Worm (Caenorhabditis elegans): ENCODE measurements around the gene let-60.

Gene let-60

DNA sequence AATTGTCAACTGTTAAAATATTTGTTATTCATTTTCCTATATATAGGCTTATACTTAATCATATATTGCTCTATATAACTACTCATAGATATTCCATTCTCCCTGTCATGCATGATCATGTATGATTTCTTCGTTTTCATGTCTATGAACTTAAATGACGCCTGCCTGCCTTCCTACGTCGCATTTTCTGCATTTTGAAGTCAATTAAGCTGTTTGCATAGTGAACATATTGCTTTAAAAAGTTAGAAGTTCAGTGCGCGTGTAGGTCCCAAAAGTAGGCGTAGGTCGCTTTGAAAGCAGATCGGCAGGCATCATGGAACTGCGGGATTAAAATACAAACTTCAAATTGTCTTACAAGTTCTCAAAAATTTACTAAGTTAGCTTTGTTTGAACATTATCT, 46.2 kb downstream of the let-60 start:
- TF ChIP-seq skn-1 (tag; optimal IDR thresholded peaks at IDR 0.05) (no peak), nhr-23 (tag; optimal IDR thresholded peaks at IDR 0.05) (no peak), ztf-11 (tag; optimal IDR thresholded peaks at IDR 0.05) (no peak), ceh-82 (tag; optimal IDR thresholded peaks at IDR 0.05) (no peak), ama-1 (optimal IDR thresholded peaks at IDR 0.05) (peak; percentile 14), nhr-77 (tag; optimal IDR thresholded peaks at IDR 0.05) (no peak)

DNA sequence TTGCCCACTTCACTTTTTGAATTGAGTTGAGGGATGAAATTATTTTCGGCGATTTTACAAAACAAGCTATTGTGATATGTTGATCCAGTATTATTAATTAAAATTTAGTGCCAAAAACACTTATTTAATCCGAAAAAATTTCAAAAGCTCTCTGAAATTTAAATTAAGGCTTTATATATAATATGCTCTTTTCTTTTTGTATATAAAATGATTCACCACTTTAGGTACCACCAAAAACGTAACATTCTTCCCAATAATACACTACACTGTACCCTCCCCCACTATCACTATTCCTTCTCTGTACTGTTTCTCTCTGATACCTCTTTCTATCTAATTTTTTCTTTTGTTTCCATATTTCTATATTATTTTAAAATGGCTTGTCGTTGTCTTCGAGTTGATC, 47.1 kb downstream of the let-60 start, which contains the start of gene prx-2:
Gene prx-2 (plus strand): TSS at position 301 of the 400 bp plus-strand sequence.
- TF ChIP-seq nhr-23 (tag; optimal IDR thresholded peaks at IDR 0.05) (no peak), snpc-4 (tag; optimal IDR thresholded peaks at IDR 0.05) (no peak), nfya-1 (tag; optimal IDR thresholded peaks at IDR 0.05; ENCODE audit: insufficient read depth) (no peak), R02D3.7 (tag; optimal IDR thresholded peaks at IDR 0.05) (no peak), nhr-67 (tag; optimal IDR thresholded peaks at IDR 0.05) (no peak), fkh-2 (tag; optimal IDR thresholded peaks at IDR 0.05) (no peak), lin-15B (tag; optimal IDR thresholded peaks at IDR 0.05) (no peak)

DNA sequence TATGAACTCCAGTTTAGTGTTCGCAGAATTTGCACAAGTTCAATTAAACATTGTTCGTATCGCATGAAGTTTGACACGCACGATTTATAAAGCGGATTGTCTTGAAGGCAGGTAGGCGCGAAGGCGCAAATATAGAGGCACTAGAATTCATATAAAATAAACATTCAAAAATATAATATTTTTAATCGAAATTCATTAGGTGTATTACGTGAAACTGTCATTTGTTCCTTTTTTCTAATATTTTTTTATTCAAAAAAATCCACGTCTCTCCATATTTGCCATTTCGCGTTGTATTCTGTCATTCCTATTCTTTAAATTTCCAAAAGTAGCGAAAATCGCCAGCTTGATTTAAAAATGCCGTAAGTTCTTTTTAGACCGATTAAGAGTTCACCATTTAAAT, 49.1 kb downstream of the let-60 start, which contains the start of gene ZK809.1:
Gene ZK809.1 (plus strand): TSS at position 301 of the 400 bp plus-strand sequence.
- no peak for TF ChIP-seq nhr-11 (tag; optimal IDR thresholded peaks at IDR 0.05)
- TF ChIP-seq fkh-2 (tag; optimal IDR thresholded peaks at IDR 0.05): no peak
- no peak for TF ChIP-seq nhr-23 (tag; optimal IDR thresholded peaks at IDR 0.05)
- TF ChIP-seq fkh-10 (GFP tag; optimal IDR thresholded peaks at IDR 0.05): no peak
- TF ChIP-seq nhr-76 (tag; optimal IDR thresholded peaks at IDR 0.05): no peak
- no peak for TF ChIP-seq nhr-25 (tag; optimal IDR thresholded peaks at IDR 0.05)
- no peak for TF ChIP-seq unc-39 (tag; optimal IDR thresholded peaks at IDR 0.05)
- TF ChIP-seq ztf-4 (tag; optimal IDR thresholded peaks at IDR 0.05): no peak
- no peak for TF ChIP-seq sea-2 (GFP tag; optimal IDR thresholded peaks at IDR 0.05)
- TF ChIP-seq zag-1 (tag; optimal IDR thresholded peaks at IDR 0.05): no peak
- TF ChIP-seq jun-1 (tag; optimal IDR thresholded peaks at IDR 0.05): no peak
- no peak for TF ChIP-seq ztf-11 (tag; optimal IDR thresholded peaks at IDR 0.05)
- TF ChIP-seq hmg-11 (tag; optimal IDR thresholded peaks at IDR 0.05): no peak

DNA sequence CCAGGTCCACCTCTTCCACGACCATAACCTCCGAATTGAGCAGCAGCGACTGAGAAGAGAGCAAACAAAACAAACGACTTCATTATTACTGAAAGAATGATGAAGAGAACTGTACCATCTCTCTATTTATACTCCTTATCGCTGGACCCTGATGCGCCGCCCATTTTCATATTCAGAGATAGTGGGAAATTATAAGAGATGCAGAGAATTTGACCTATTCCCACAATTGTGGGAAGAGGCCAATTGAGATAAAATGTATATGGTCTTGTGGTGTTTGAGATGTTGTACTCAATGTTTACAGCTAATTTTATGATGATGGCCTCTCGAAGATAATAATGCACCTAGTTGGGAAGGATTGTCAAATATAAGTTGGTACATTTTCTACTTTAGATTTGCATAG, 50.0 kb downstream of the let-60 start, which contains the start of gene ttr-50:
Gene ttr-50 (minus strand): TSS at position 101 of the 400 bp plus-strand sequence.
- TF ChIP-seq elt-1 (tag; optimal IDR thresholded peaks at IDR 0.05): no peak
